Fruit fly (Drosophila melanogaster) Kc167 (cell line): Measurements from ENCODE around the gene CG13639.

Experiments
- Myc ChIP-seq: fragments of >200 bp; optimal IDR thresholded peaks from 2 replicates; lab custom pipeline; 2017; ENCODE audit warnings: missing external identifiers
- Sin3A ChIP-seq: fragments of >200 bp; optimal IDR thresholded peaks from 2 replicates; lab custom pipeline; 2018; ENCODE audit warnings: missing external identifiers
- h ChIP-seq: fragments of >200 bp; optimal IDR thresholded peaks from 3 replicates; lab custom pipeline; 2018; ENCODE audit warnings: missing external identifiers
- insv ChIP-seq: fragments of >200 bp; optimal IDR thresholded peaks from 3 replicates; lab custom pipeline; 2018; ENCODE audit warnings: missing external identifiers
- psq ChIP-seq: fragments of >200 bp; optimal IDR thresholded peaks from 2 replicates; lab custom pipeline; 2017; ENCODE audit warnings: missing external identifiers
- ttk ChIP-seq: sonication (Bioruptor generic); optimal IDR thresholded peaks from 2 replicates; lab custom pipeline; 2017; ENCODE audit warnings: missing external identifiers

CG13639 gene

dm6 chr3R:24886470-24886869 is 26.3 kb upstream of the CG13639 start:
- TF ChIP-seq psq (no peak), Sin3A (no peak), h (no peak), Myc (no peak), insv (no peak)

dm6 chr3R:24878655-24879054 is 18.5 kb upstream of the CG13639 start:
- TF ChIP-seq psq (no peak), insv (no peak), h (no peak), Myc (no peak), ttk (lab: Kevin White, UChicago) (no peak), Sin3A (no peak)

dm6 chr3R:24876843-24877457 is 16.8 kb upstream of the CG13639 start, which contains the start of the genes CG11089 and CG31381:
TSS of gene CG11089 (plus strand) at chr3R:24877045.
TSS of gene CG31381 (plus strand) at chr3R:24877045.
- TF ChIP-seq psq (no peak), insv (no peak), h (no peak)

dm6 chr3R:24875939-24876842 is 16.0 kb upstream of the CG13639 start, which contains the start of gene CG3744:
TSS of gene CG3744 (minus strand) at chr3R:24876654.
- TF ChIP-seq Myc (no peak), psq (no peak), ttk (lab: Kevin White, UChicago) (no peak), Sin3A (no peak), insv (no peak), h (no peak)

- no peak for TF ChIP-seq h
- no peak for TF ChIP-seq Myc
- TF ChIP-seq insv = no peak
- TF ChIP-seq psq = no peak
- no peak for TF ChIP-seq Sin3A
- no peak for TF ChIP-seq ttk (lab: Kevin White, UChicago)
These were observed 10.4 kb upstream of the CG13639 start, which contains the start of gene CycB3 for dm6 chr3R:24870389-24871048. TSS of gene CycB3 (minus strand) at chr3R:24870816.

dm6 chr3R:24867956-24868355 is 7.8 kb upstream of the CG13639 start:
- TF ChIP-seq Sin3A = no peak

- TF ChIP-seq ttk (lab: Kevin White, UChicago) (no peak), psq (no peak)
These were observed 6.8 kb upstream of the CG13639 start for dm6 chr3R:24866976-24867375.

dm6 chr3R:24864719-24865400 is 4.7 kb upstream of the CG13639 start, which contains the start of the genes Srg1 and Elal:
TSS of gene Srg1 (minus strand) at chr3R:24864732.
TSS of gene Elal (plus strand) at chr3R:24865350.
- TF ChIP-seq Sin3A (no peak), h (no peak), Myc (no peak), psq (no peak), insv (no peak), ttk (lab: Kevin White, UChicago) (no peak)

dm6 chr3R:24863894-24864293 is 3.7 kb upstream of the CG13639 start:
- TF ChIP-seq h (no peak), Myc (no peak), ttk (lab: Kevin White, UChicago) (no peak), insv (no peak), Sin3A (no peak), psq (no peak)

- TF ChIP-seq Myc (no peak), h (no peak), Sin3A (no peak), ttk (lab: Kevin White, UChicago) (no peak), insv (no peak), psq (no peak)
These were observed 2.5 kb upstream of the CG13639 start, which contains the start of gene CG7016 for dm6 chr3R:24862574-24863089. TSS of gene CG7016 (plus strand) at chr3R:24862931.

- TF ChIP-seq h = no peak
- no peak for TF ChIP-seq insv
- TF ChIP-seq Sin3A = no peak
- TF ChIP-seq Myc = no peak
- no peak for TF ChIP-seq psq
- TF ChIP-seq ttk (lab: Kevin White, UChicago) = no peak
These were observed 1.9 kb upstream of the CG13639 start, which contains the start of gene CG13640 for dm6 chr3R:24862065-24862464. TSS of gene CG13640 (minus strand) at chr3R:24862165.

dm6 chr3R:24859701-24860100 is 465 bp downstream of the CG13639 start, which contains the start of gene ppk22:
TSS of gene ppk22 (minus strand) at chr3R:24859801.
- TF ChIP-seq ttk (lab: Kevin White, UChicago) = no peak
- no peak for TF ChIP-seq Sin3A
- no peak for TF ChIP-seq insv
- no peak for TF ChIP-seq h
- no peak for TF ChIP-seq Myc
- TF ChIP-seq psq = no peak

dm6 chr3R:24857459-24857858 is 2.7 kb downstream of the CG13639 start, which contains the start of gene CAH4:
TSS of gene CAH4 (minus strand) at chr3R:24857559.
- no peak for TF ChIP-seq psq
